Worm (Caenorhabditis elegans): Measurements from ENCODE around the gene irld-20.

DNA sequence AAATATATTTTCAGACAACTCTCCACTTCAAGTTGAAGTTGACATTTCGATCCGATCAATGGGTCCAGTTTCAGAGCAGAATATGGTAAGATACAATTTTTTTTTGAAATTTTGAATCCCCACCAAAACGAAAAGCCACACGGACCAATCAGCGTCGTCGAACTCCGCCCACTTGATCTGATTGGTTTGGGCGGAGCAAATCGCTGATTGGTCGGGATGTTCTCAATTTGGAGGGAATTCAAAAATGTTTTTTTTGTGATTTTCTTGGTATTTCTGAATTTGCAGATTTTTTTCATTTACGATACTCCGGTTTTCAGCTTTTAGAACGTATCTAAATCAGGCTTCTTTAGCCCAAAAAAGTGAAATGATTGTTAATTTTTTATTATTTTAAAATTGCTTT lies 34.5 kb downstream of the irld-20 start:
- TF ChIP-seq nhr-11 (tag; optimal IDR thresholded peaks at IDR 0.05) (no peak), npax-4 (tag; optimal IDR thresholded peaks at IDR 0.05) (no peak), C38D4.7 (GFP tag; optimal IDR thresholded peaks at IDR 0.05) (no peak), tbx-2 (tag; optimal IDR thresholded peaks at IDR 0.05) (no peak), pha-4 (tag; optimal IDR thresholded peaks at IDR 0.05) (no peak), madf-2 (tag; optimal IDR thresholded peaks at IDR 0.05) (no peak), pag-3 (tag; optimal IDR thresholded peaks at IDR 0.05; ENCODE audit: borderline replicate concordance) (no peak), ceh-24 (tag; optimal IDR thresholded peaks at IDR 0.05) (no peak), fkh-10 (GFP tag; optimal IDR thresholded peaks at IDR 0.05) (no peak), nfya-1 (tag; optimal IDR thresholded peaks at IDR 0.05) (peak; percentile 67)

All from whole organism, late embryonic.